Fruit fly (Drosophila melanogaster): ENCODE data around the gene CG33721.

Gene CG33721

DNA sequence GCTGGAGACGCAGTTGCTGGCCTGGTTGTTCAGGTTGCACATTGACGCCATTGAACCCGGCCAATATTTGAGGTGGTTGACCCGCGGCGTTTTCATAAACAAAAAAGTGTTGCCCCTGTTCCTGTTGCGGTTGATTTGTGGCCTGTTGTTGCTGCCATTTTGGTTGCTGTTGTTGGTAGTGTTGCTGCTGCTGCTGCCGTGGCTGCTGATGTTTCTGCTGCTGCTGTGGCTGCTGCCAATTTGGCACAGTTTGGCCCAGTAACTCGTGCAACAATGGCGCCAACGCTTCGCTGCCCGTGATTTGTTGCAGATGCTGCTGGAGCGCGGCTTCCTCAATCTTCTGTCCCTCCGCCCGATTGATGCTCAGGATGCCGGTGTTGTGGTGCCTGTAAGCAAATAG, 10.8 kb downstream of the CG33721 start:
- TF ChIP-seq CG8478 (optimal IDR thresholded peaks at IDR 0.05) (no peak), usp (GFP tag; optimal IDR thresholded peaks at IDR 0.05) (no peak), Dll (optimal IDR thresholded peaks at IDR 0.05) (no peak), pan (optimal IDR thresholded peaks at IDR 0.05) (no peak), EcR (GFP tag; optimal IDR thresholded peaks at IDR 0.05) (no peak), psq (optimal IDR thresholded peaks at IDR 0.05) (no peak)

- no peak for TF ChIP-seq usp (GFP tag; optimal IDR thresholded peaks at IDR 0.05)
- no peak for TF ChIP-seq EcR (GFP tag; optimal IDR thresholded peaks at IDR 0.05)
- no peak for TF ChIP-seq pan (optimal IDR thresholded peaks at IDR 0.05)
- TF ChIP-seq CG8478 (optimal IDR thresholded peaks at IDR 0.05), result no peak
- no peak for TF ChIP-seq Dll (optimal IDR thresholded peaks at IDR 0.05)
- no peak for TF ChIP-seq psq (optimal IDR thresholded peaks at IDR 0.05)
Observed at dm6 chr3R:22342151-22342550, 11.3 kb downstream of the CG33721 start, which contains the start of gene CG5386. TSS of gene CG5386 (minus strand) at chr3R:22342251.

dm6 chr3R:22342708-22343107, 11.8 kb downstream of the CG33721 start:
- TF ChIP-seq EcR (GFP tag; optimal IDR thresholded peaks at IDR 0.05) (no peak), Dll (optimal IDR thresholded peaks at IDR 0.05) (no peak), pan (optimal IDR thresholded peaks at IDR 0.05) (no peak), CG8478 (optimal IDR thresholded peaks at IDR 0.05) (no peak), psq (optimal IDR thresholded peaks at IDR 0.05) (no peak), usp (GFP tag; optimal IDR thresholded peaks at IDR 0.05) (no peak)

DNA sequence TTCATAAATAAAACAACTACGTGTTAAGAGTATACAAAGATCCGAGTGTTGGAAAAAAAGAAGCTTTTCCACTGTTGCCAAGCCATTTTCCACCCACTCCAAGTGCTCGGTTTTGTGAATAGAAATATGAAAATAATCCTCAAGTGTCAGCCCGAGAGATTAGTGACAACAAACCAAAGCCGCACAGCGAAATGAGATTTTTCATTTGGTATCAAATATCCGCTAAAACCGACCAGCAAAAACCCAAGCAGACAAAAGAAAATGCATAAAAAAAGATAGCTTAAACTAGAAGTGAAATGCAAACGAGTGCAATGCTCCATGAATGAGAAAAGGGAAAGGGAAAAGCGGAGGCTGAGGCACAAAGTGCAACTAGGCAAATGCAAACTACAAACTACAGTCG, 20.5 kb downstream of the CG33721 start, which contains the start of gene rdhB:
rdhB (plus strand) TSS at position 301 of the 400 bp plus-strand sequence.
- TF ChIP-seq EcR (GFP tag; optimal IDR thresholded peaks at IDR 0.05) (peak in 1 of 2 experiments; percentile 29), Dll (optimal IDR thresholded peaks at IDR 0.05) (no peak)

DNA sequence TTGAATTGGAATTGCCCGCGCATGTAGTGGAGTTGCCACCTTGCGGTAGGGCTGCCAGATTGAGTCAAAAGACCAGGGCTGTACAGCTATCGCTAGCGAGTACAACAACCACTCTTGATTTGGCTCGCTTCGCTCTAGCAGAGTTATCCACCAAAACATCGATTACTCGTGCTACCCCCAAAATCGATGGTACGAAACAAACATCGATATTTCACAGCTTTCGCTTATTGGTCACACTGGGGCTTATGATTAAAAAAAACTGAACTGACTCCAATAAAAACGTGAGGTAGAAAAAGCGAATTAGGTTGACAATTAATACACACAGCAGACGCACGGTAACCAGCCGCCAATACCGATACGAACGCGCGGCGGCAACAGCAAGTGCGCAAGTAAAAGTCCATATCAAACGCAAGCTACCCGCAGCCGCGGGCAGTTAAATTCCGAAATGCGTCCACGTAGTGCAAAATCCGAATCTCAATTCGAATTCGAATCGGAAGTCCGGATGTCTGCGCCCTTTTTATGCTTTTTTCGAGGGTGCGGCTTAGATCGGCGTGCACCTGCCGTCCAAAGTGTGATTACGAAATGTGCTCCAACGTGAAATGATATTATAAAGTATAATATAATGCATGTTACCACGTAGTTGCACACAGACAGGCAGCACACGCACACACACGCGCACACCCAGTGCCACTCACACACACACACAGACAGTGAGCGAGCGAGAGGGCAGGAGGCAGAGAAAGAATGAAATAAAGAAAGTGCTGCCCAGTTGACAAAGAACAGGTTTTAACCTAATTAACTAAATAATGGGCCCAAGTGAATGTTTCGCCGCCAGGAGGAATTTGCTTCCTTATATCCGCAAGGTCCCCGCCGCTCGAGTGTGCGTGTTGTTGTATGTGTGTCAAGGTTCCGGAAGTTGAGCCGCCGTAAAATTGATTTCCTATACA, 25.9 kb downstream of the CG33721 start, which contains the start of gene Sar1:
Sar1 (plus strand) TSS at position 222 of the 947 bp plus-strand sequence.
- TF ChIP-seq psq (optimal IDR thresholded peaks at IDR 0.05) (no peak), Dll (optimal IDR thresholded peaks at IDR 0.05) (no peak), CG8478 (optimal IDR thresholded peaks at IDR 0.05) (no peak), pan (optimal IDR thresholded peaks at IDR 0.05) (no peak), usp (GFP tag; optimal IDR thresholded peaks at IDR 0.05) (no peak), EcR (GFP tag; optimal IDR thresholded peaks at IDR 0.05) (no peak)

- TF ChIP-seq EcR (GFP tag; optimal IDR thresholded peaks at IDR 0.05) (no peak), psq (optimal IDR thresholded peaks at IDR 0.05) (no peak), usp (GFP tag; optimal IDR thresholded peaks at IDR 0.05) (no peak), CG8478 (optimal IDR thresholded peaks at IDR 0.05) (no peak)
Observed at dm6 chr3R:22357942-22358341, 27.1 kb downstream of the CG33721 start.

DNA sequence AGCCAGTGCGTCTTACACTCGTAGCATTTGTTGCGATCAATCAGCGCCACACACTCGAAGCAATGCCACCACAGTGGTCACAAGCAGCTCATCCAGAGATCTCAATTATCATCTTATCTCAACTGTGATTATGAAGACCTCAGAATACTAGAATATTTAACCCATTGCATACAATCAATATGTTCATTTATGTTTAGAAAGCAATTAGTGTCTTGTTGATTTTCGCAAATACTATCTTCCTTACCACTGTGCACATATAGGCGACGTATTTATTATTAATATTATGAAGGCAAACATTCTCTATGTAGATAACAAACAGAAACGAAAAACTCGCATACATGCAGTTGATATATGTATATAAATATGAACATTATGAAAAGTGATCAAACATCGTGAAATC, 27.9 kb downstream of the CG33721 start:
- TF ChIP-seq CG8478 (optimal IDR thresholded peaks at IDR 0.05) (no peak), EcR (GFP tag; optimal IDR thresholded peaks at IDR 0.05) (no peak), usp (GFP tag; optimal IDR thresholded peaks at IDR 0.05) (no peak), pan (optimal IDR thresholded peaks at IDR 0.05) (no peak), Dll (optimal IDR thresholded peaks at IDR 0.05) (no peak), psq (optimal IDR thresholded peaks at IDR 0.05) (no peak)

dm6 chr3R:22362218-22362907, 31.5 kb downstream of the CG33721 start, which contains the start of the genes JMJD6, CG7071 and Muted:
TSS of gene JMJD6 (minus strand) at chr3R:22362371.
TSS of gene CG7071 (plus strand) at chr3R:22362620.
TSS of gene Muted (plus strand) at chr3R:22362620.
- no peak for TF ChIP-seq usp (GFP tag; optimal IDR thresholded peaks at IDR 0.05)
- no peak for TF ChIP-seq Dll (optimal IDR thresholded peaks at IDR 0.05)
- no peak for TF ChIP-seq EcR (GFP tag; optimal IDR thresholded peaks at IDR 0.05)

DNA sequence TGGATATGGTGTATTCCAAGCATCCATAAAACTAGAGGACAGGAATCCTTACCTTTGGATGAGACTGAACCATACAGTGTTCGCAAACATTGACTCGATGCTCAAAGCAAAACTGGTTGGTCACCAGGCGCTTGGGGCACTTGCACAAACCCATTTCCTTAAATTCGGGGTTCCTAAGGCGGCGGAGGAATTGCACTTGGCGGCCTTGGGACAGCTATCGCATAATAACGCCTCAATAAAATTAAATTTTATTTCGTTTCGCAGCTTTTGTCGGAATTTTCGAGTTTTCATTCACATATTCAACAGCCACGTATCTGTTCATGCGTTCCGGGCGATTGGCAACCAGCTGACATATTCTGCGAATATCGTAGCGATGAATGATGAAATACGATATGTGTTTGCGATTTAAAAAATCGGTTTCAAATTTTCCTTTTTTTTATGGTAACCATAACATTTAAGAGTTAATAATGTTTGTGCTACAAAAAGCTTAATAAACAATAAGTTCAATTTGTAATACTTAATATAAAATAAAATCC, 34.9 kb downstream of the CG33721 start, which contains the start of gene CG5382:
CG5382 (minus strand) TSS at position 324 of the 536 bp plus-strand sequence.
- TF ChIP-seq psq (optimal IDR thresholded peaks at IDR 0.05) (no peak), usp (GFP tag; optimal IDR thresholded peaks at IDR 0.05) (no peak), EcR (GFP tag; optimal IDR thresholded peaks at IDR 0.05) (no peak), Dll (optimal IDR thresholded peaks at IDR 0.05) (no peak), pan (optimal IDR thresholded peaks at IDR 0.05) (no peak), CG8478 (optimal IDR thresholded peaks at IDR 0.05) (no peak)

DNA sequence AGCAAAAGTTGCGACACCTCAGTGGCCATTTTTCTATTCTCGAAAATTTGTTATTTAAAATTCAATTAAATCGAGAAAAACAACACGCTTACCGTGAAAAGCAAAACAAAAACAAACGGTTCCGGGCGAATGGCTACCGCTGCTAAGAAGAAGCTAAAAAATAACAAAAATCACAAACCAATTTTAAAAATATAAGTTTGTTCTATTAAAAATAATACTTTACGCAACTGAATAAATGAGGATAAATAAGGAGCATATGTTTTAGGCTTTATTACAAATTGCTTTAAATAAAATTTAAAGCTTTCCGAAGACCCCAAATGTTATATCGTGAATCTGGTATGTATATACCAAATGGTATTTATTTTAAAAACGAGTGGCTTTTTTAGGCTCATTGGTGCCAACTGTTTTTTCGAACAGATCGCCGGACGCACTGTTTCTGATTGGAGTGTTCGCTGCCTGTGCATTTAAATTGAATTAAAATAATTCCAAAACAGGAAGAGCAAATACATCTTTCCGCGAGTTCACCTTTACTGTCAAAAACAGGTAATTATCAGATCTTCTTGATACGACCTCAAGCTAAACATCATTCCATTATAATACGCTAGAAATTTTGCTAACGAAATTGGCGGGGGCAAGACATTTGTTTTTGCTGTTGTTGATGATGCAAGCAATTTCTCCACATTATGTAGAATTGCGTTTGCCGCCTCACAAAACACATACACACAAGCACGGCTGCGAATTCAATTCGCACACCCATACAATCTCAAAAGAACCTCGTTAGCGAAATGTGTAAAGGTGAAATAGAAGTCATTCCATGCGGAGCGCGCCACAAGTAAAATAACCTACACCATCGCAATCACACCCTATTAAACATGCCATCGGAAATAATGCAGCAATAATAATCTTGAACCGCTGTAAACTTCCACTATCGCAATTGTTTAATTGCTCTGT, 36.5 kb downstream of the CG33721 start, which contains the start of the genes Polr3F and PyK:
Polr3F (minus strand) TSS at position 248 of the 951 bp plus-strand sequence.
PyK (plus strand) TSS at position 411 of the 951 bp plus-strand sequence.
- TF ChIP-seq CG8478 (optimal IDR thresholded peaks at IDR 0.05), result no peak
- TF ChIP-seq usp (GFP tag; optimal IDR thresholded peaks at IDR 0.05), result no peak
- no peak for TF ChIP-seq psq (optimal IDR thresholded peaks at IDR 0.05)
- TF ChIP-seq pan (optimal IDR thresholded peaks at IDR 0.05), result no peak
- TF ChIP-seq Dll (optimal IDR thresholded peaks at IDR 0.05), result no peak
- no peak for TF ChIP-seq EcR (GFP tag; optimal IDR thresholded peaks at IDR 0.05)

Measured in whole organism.